Fruit fly (Drosophila melanogaster): ENCODE data around the gene CG33177.

CG33177 gene

DNA sequence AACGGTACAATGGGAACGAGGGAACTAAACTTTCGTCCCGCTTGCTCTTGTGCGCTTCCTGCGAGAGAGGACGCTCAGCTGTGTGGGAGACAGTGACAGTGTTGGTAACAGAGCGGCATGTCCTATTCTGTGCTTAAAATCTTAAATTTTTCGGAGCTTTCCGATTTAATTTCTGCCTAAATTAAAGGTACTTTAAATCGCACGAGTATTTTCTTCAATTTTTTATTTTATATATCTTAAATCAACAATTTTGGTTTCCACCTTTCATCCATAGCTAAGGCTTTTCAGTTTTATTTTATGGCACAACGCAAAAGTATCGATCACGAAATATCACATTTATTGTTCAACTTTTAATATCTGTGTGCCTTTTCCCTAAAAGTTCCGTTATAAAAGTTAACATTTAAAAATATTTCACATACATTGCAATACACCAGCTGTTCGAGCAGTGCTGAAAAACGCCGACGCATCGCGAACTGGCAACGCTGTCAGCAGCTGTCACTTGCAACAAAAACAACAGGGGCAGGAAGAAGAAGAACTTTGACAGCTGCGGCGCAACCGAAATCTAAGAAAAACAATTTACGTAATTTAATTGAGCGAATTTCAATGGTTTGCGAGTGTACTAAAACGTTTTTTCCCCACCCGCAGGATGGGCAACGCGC lies 17.6 kb upstream of the CG33177 start, which contains the start of the genes hiw and ND-B18 (continued):
- TF ChIP-seq CG6765 (GFP tag; optimal IDR thresholded peaks at IDR 0.05), result no peak
- peak; percentile 43 for TF ChIP-seq zfh2 (GFP tag; optimal IDR thresholded peaks at IDR 0.05)
- TF ChIP-seq sisA (GFP tag; IDR thresholded peaks at IDR 0.05), result no peak
- no peak for TF ChIP-seq CG11247 (GFP tag; IDR thresholded peaks at IDR 0.05)
- peak; percentile 5 for TF ChIP-seq Dip3 (GFP tag; optimal IDR thresholded peaks at IDR 0.05)
- TF ChIP-seq wek (GFP tag; optimal IDR thresholded peaks at IDR 0.05), result no peak
- peak; percentile 29 for TF ChIP-seq Mad (GFP tag; optimal IDR thresholded peaks at IDR 0.05)
- no peak for TF ChIP-seq cg (GFP tag; optimal IDR thresholded peaks at IDR 0.05)
- no peak for TF ChIP-seq sima (GFP tag; optimal IDR thresholded peaks at IDR 0.05)
- TF ChIP-seq CG15479 (GFP tag; optimal IDR thresholded peaks at IDR 0.05), result peak; percentile 63
- peak; percentile 21 for TF ChIP-seq Xbp1 (GFP tag; optimal IDR thresholded peaks at IDR 0.05)
- TF ChIP-seq CG11456 (GFP tag; IDR thresholded peaks at IDR 0.05), result peak; percentile 54; the same call in 1 of the 3 replicates
- TF ChIP-seq prd (optimal IDR thresholded peaks at IDR 0.05), result no peak
- TF ChIP-seq prd (GFP tag; IDR thresholded peaks at IDR 0.05), result no peak
- peak; percentile 79 for TF ChIP-seq CG3847 (GFP tag; IDR thresholded peaks at IDR 0.05)
- TF ChIP-seq CG9817 (tag; optimal IDR thresholded peaks at IDR 0.05), result peak; percentile 8
- no peak for TF ChIP-seq odd (GFP tag; optimal IDR thresholded peaks at IDR 0.05)
- TF ChIP-seq h (optimal IDR thresholded peaks at IDR 0.05), result no peak
- TF ChIP-seq CG5953 (GFP tag; IDR thresholded peaks at IDR 0.05), result no peak
- peak; percentile 91 for TF ChIP-seq MBD-R2 (GFP tag; IDR thresholded peaks at IDR 0.05)
- TF ChIP-seq CG9797 (GFP tag; optimal IDR thresholded peaks at IDR 0.05), result peak; percentile 42
- peak; percentile 17 for TF ChIP-seq CG18262 (tag; optimal IDR thresholded peaks at IDR 0.05)
- TF ChIP-seq ind (GFP tag; optimal IDR thresholded peaks at IDR 0.05), result peak; percentile 26
- TF ChIP-seq stwl (tag; optimal IDR thresholded peaks at IDR 0.05), result peak; percentile 72
- peak; percentile 94 for TF ChIP-seq CG4360 (GFP tag; IDR thresholded peaks at IDR 0.05)
- no peak for TF ChIP-seq maf-S (GFP tag; optimal IDR thresholded peaks at IDR 0.05)
- TF ChIP-seq ken (GFP tag; IDR thresholded peaks at IDR 0.05), result 0 out of 3 replicates have a peak, but pooled peaks have one; percentile 15
- TF ChIP-seq CG9215 (GFP tag; IDR thresholded peaks at IDR 0.05), result no peak
- TF ChIP-seq CG10209 (GFP tag; optimal IDR thresholded peaks at IDR 0.05), result peak; percentile 9
- no peak for TF ChIP-seq CG13894 (tag; optimal IDR thresholded peaks at IDR 0.05)
- 0 out of 2 replicates have a peak, but pooled peaks have one; percentile 22 for TF ChIP-seq CG17328 (GFP tag; IDR thresholded peaks at IDR 0.05)
- TF ChIP-seq so (GFP tag; IDR thresholded peaks at IDR 0.05), result no peak
- TF ChIP-seq YL-1 (GFP tag; optimal IDR thresholded peaks at IDR 0.05), result peak; percentile 89
- TF ChIP-seq CG8089 (GFP tag; optimal IDR thresholded peaks at IDR 0.05), result no peak
- peak; percentile 2 for TF ChIP-seq Hr3 (GFP tag; optimal IDR thresholded peaks at IDR 0.05)
- TF ChIP-seq CG17829 (tag; optimal IDR thresholded peaks at IDR 0.05), result peak; percentile 17
- TF ChIP-seq CG3281 (GFP tag; optimal IDR thresholded peaks at IDR 0.05), result peak; percentile 29
- no peak for TF ChIP-seq CG8944 (GFP tag; optimal IDR thresholded peaks at IDR 0.05)
- TF ChIP-seq sens (GFP tag), result peak; percentile 70
- peak; percentile 82 for TF ChIP-seq Med (GFP tag)
- no peak for TF ChIP-seq CG7357 (GFP tag; IDR thresholded peaks at IDR 0.05)
- peak; percentile 10 for TF ChIP-seq Antp (GFP tag; optimal IDR thresholded peaks at IDR 0.05)
- TF ChIP-seq corto (GFP tag; optimal IDR thresholded peaks at IDR 0.05), result no peak
- peak; percentile 24 for TF ChIP-seq slp2 (GFP tag; optimal IDR thresholded peaks at IDR 0.05)
- TF ChIP-seq nmo (GFP tag; optimal IDR thresholded peaks at IDR 0.05), result peak; percentile 35
- peak; percentile 83 for TF ChIP-seq pzg (GFP tag; optimal IDR thresholded peaks at IDR 0.05)
- peak; percentile 11 for TF ChIP-seq CG12155 (GFP tag; optimal IDR thresholded peaks at IDR 0.05)
- TF ChIP-seq Ptx1 (GFP tag; IDR thresholded peaks at IDR 0.05), result no peak
- peak; percentile 13 for TF ChIP-seq p53 (GFP tag; optimal IDR thresholded peaks at IDR 0.05)
- peak; percentile 21 for TF ChIP-seq CG2120 (GFP tag; optimal IDR thresholded peaks at IDR 0.05)
- no peak for TF ChIP-seq CG10979 (tag; optimal IDR thresholded peaks at IDR 0.05)
- peak; percentile 4 for TF ChIP-seq CG7556 (GFP tag; optimal IDR thresholded peaks at IDR 0.05)

Measured in whole organism, embryonic.